Worm (Caenorhabditis elegans) whole organism, dauer: ENCODE data around the gene F55C12.19.
"Not testable (repeated sequence)": the region's sequence is repeated elsewhere in the genome, so short reads cannot be mapped to it uniquely, and the experiment has no call there.

Experiments used
- unc-62 ChIP-seq: sonication (generic microtip); optimal IDR thresholded peaks from 2 replicates; lab custom pipeline; 2017; ENCODE audit warnings: missing biosample characterization, missing genetic modification reagents, missing genetic modification characterization

The F55C12.19 gene

ce11 chrII:5844694-5845129 is 21.2 kb upstream of the F55C12.19 start:
- TF ChIP-seq unc-62 (GFP tag; lab: Kevin White, UChicago) = peak; percentile 52

- no peak for TF ChIP-seq unc-62 (GFP tag; lab: Kevin White, UChicago)
Observed at ce11 chrII:5845441-5845840, 20.5 kb upstream of the F55C12.19 start, which contains the start of the genes ZK1248.17 and H41C03.3. Gene ZK1248.17 (minus strand): TSS chrII:5845541. Gene H41C03.3 (plus strand): TSS chrII:5845777.

ce11 chrII:5846181-5846580 is 19.8 kb upstream of the F55C12.19 start:
- no peak for TF ChIP-seq unc-62 (GFP tag; lab: Kevin White, UChicago)

ce11 chrII:5852007-5852406 is 13.9 kb upstream of the F55C12.19 start, which contains the start of gene H41C03.2:
Gene H41C03.2 (minus strand): TSS chrII:5852107.
- no peak for TF ChIP-seq unc-62 (GFP tag; lab: Kevin White, UChicago)

- TF ChIP-seq unc-62 (GFP tag; lab: Kevin White, UChicago) = no peak
Observed at ce11 chrII:5853261-5853660, 12.7 kb upstream of the F55C12.19 start.

ce11 chrII:5854122-5854521 is 11.8 kb upstream of the F55C12.19 start, which contains the start of gene H41C03.1:
Gene H41C03.1 (plus strand): TSS chrII:5854422.
- TF ChIP-seq unc-62 (GFP tag; lab: Kevin White, UChicago) = no peak

ce11 chrII:5858322-5858721 is 7.6 kb upstream of the F55C12.19 start, which contains the start of gene F55C12.4:
Gene F55C12.4 (minus strand): TSS chrII:5858422.
- TF ChIP-seq unc-62 (GFP tag; lab: Kevin White, UChicago) = no peak

- TF ChIP-seq unc-62 (GFP tag; lab: Kevin White, UChicago) = no peak
Observed at ce11 chrII:5860621-5861020, 5.3 kb upstream of the F55C12.19 start.

- TF ChIP-seq unc-62 (GFP tag; lab: Kevin White, UChicago) = no peak
Observed at ce11 chrII:5863893-5864292, 2.0 kb upstream of the F55C12.19 start, which contains the start of gene tag-234. Gene tag-234 (plus strand): TSS chrII:5864193.

- TF ChIP-seq unc-62 (GFP tag; lab: Kevin White, UChicago) = no peak
Observed at ce11 chrII:5866920-5867319, 981 bp downstream of the F55C12.19 start.

- no peak for TF ChIP-seq unc-62 (GFP tag; lab: Kevin White, UChicago)
Observed at ce11 chrII:5871508-5871907, 5.6 kb downstream of the F55C12.19 start.

- no peak for TF ChIP-seq unc-62 (GFP tag; lab: Kevin White, UChicago)
Observed at ce11 chrII:5872414-5872813, 6.5 kb downstream of the F55C12.19 start.

ce11 chrII:5873564-5874070 is 7.7 kb downstream of the F55C12.19 start, which contains the start of gene tex-2:
Gene tex-2 (minus strand): TSS chrII:5873614.
- TF ChIP-seq unc-62 (GFP tag; lab: Kevin White, UChicago) = no peak

- no peak for TF ChIP-seq unc-62 (GFP tag; lab: Kevin White, UChicago)
Observed at ce11 chrII:5874130-5874529, 8.2 kb downstream of the F55C12.19 start.

- TF ChIP-seq unc-62 (GFP tag; lab: Kevin White, UChicago) = no peak
Observed at ce11 chrII:5876053-5876452, 10.1 kb downstream of the F55C12.19 start, which contains the start of gene F55C12.6. Gene F55C12.6 (minus strand): TSS chrII:5876153.

ce11 chrII:5876511-5876910 is 10.6 kb downstream of the F55C12.19 start, which contains the start of gene F55C12.2:
Gene F55C12.2 (plus strand): TSS chrII:5876811.
- not testable (repeated sequence) for TF ChIP-seq unc-62 (GFP tag; lab: Kevin White, UChicago)

- TF ChIP-seq unc-62 (GFP tag; lab: Kevin White, UChicago) = no peak
Observed at ce11 chrII:5880677-5881076, 14.7 kb downstream of the F55C12.19 start.
